Worm (Caenorhabditis elegans) whole organism, L2 larva: ENCODE results near the gene slc-17.3.

Source experiments
- elt-1 ChIP-seq: fragments of 150-350 bp; optimal IDR thresholded peaks from 2 replicates; lab custom pipeline; 2014; ENCODE audit warnings: missing biosample characterization, missing genetic modification characterization
- lsy-2 ChIP-seq, 2 experiments: fragments of 150-350 bp in 1 of 2; sonication (generic microtip) in 1 of 2; optimal IDR thresholded peaks; 2 replicates each; lab custom pipeline; 2014 to 2017; ENCODE audit warnings: missing biosample characterization in 2 of 2, missing genetic modification characterization in 2 of 2
- mdl-1 ChIP-seq, 2 experiments: fragments of 150-350 bp in 1 of 2; sonication (generic microtip) in 1 of 2; optimal IDR thresholded peaks; 2 replicates each; lab custom pipeline; 2017; ENCODE audit warnings: missing biosample characterization in 2 of 2, missing genetic modification characterization in 2 of 2
- nhr-21 ChIP-seq: fragments of 150-350 bp; optimal IDR thresholded peaks from 2 replicates; lab custom pipeline; 2014; ENCODE audit warnings: missing biosample characterization, missing genetic modification characterization
- nhr-77 ChIP-seq: fragments of 150-350 bp; optimal IDR thresholded peaks from 2 replicates; lab custom pipeline; 2014; ENCODE audit warnings: missing biosample characterization, missing genetic modification characterization
- zag-1 ChIP-seq: fragments of 150-350 bp; optimal IDR thresholded peaks from 2 replicates; lab custom pipeline; 2014; ENCODE audit warnings: missing biosample characterization, missing genetic modification characterization
- ztf-4 ChIP-seq: fragments of 150-350 bp; optimal IDR thresholded peaks from 2 replicates; lab custom pipeline; 2014; ENCODE audit warnings: missing biosample characterization, missing genetic modification characterization

DNA sequence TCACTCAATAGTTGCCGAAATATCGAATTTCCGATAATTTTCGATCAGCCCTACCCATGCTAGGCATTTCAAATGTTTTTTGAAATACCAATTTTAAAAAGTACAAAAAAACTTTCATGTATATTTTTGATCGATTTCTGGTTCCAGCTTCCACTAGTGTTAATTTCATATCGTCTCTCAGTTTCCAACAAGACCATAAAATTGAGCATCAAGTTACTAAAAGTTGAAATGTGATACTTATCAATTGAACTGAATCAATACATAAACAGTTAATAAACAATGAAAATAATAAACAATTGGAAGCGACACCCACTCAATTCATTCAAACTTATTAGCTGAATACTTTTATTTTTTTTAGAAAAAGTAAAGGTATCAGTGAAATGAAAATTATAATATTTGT lies 1.1 kb upstream of the slc-17.3 start, which contains the start of gene cup-4:
- TF ChIP-seq zag-1 (tag; lab: Kevin White, UChicago) (no peak), lsy-2 (tag; optimal IDR thresholded peaks at IDR 0.05; lab: Kevin White, UChicago) (no peak), elt-1 (tag; lab: Kevin White, UChicago) (no peak), ztf-4 (no peak), nhr-21 (tag; lab: Kevin White, UChicago) (no peak), mdl-1 (tag; optimal IDR thresholded peaks at IDR 0.05; lab: Kevin White, UChicago) (no peak), nhr-77 (tag; lab: Kevin White, UChicago) (no peak)
